Worm (Caenorhabditis elegans) whole organism, L1 larva: ENCODE results near the gene cytb-5.1.

Experiments used
- ceh-8 ChIP-seq: fragments of 200-800 bp; sonication (Bioruptor generic); optimal IDR thresholded peaks from 2 replicates; lab custom pipeline; 2018; ENCODE audit warnings: mild to moderate bottlenecking, missing genetic modification characterization, moderate library complexity, missing compliant biosample characterization
- efl-3 ChIP-seq: fragments of 200-800 bp; sonication (Bioruptor generic); optimal IDR thresholded peaks from 2 replicates; lab custom pipeline; 2018; ENCODE audit warnings: mild to moderate bottlenecking, missing genetic modification characterization, missing compliant biosample characterization
- fkh-10 ChIP-seq: sonication (generic microtip); optimal IDR thresholded peaks from 2 replicates; lab custom pipeline; 2017; ENCODE audit warnings: missing biosample characterization, missing genetic modification reagents, missing genetic modification characterization
- lin-14 ChIP-seq: fragments of 200-800 bp; sonication (Bioruptor generic); optimal IDR thresholded peaks from 2 replicates; lab custom pipeline; 2018; ENCODE audit warnings: mild to moderate bottlenecking, missing genetic modification characterization, moderate library complexity, missing compliant biosample characterization
- nhr-71 ChIP-seq: sonication (generic microtip); optimal IDR thresholded peaks from 2 replicates; lab custom pipeline; 2016; ENCODE audit warnings: mild to moderate bottlenecking, missing genetic modification characterization, moderate library complexity, missing compliant biosample characterization
- skn-1 ChIP-seq: fragments of 150-350 bp; optimal IDR thresholded peaks from 2 replicates; lab custom pipeline; 2014; ENCODE audit warnings: missing biosample characterization, missing genetic modification characterization
- unc-62 ChIP-seq: fragments of 150-350 bp; optimal IDR thresholded peaks from 2 replicates; lab custom pipeline; 2014; ENCODE audit warnings: missing biosample characterization, missing genetic modification reagents, missing genetic modification characterization

cytb-5.1 gene

DNA sequence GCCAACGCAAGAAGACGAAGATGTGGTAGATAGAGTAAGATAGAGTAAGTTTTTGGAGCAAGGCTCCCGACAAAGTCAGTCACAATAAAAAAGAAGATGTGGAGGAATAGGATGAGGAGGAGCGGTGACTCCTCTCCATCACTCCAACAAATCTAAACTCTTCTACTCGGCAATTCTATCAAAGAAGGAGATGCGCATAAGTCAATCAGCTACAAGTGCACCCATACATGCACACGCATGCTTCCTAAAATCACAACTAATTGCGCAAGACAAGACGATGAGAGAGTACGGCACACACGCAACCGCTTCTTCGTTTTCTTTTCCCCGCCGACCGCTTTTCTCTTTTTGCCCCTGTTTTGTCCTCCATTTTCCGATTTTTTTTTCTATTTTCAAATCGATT, 45.9 kb downstream of the cytb-5.1 start:
- TF ChIP-seq fkh-10, result peak; percentile 74
- TF ChIP-seq nhr-71, result no peak
- peak; percentile 34 for TF ChIP-seq ceh-8 (GFP tag; lab: Kevin White, UChicago)
- no peak for TF ChIP-seq skn-1
- TF ChIP-seq lin-14 (GFP tag; lab: Kevin White, UChicago), result peak; percentile 55
- no peak for TF ChIP-seq unc-62 (GFP tag; lab: Kevin White, UChicago)

- TF ChIP-seq efl-3, result no peak
- peak; percentile 15 for TF ChIP-seq fkh-10
Observed at ce11 chrX:14049235-14049634, 47.5 kb downstream of the cytb-5.1 start, which contains the start of gene dyc-1. Gene dyc-1 (plus strand): TSS chrX:14049535.
